Worm (Caenorhabditis elegans): ENCODE measurements around the gene W08A12.3.
A peak's percentile ranks its signal among the peaks of the same experiment; 100 is the strongest.

Gene W08A12.3

DNA sequence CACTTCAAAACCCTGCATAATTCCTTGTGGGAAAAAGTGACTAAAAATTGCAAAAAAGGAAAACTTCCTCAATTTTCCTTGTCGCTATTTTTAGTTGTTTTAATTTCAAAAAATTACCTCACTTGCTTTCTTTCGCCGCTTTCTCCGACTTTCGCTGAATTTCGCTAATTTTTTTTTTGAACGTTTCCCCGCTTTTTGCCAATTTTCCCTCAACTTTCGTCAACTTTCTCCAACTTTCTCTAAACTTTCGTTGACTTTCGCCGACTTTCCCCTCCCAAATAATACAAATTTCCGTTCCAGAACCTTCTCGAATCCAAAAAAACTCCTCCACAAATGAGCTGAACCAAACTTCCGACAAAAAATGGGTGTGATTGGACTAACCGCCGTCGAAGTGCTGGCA, at the start of gene W08A12.3:
TSS of gene W08A12.3 (plus strand) at position 301 of the 400 bp plus-strand sequence.
- TF ChIP-seq W03F9.2 (tag; optimal IDR thresholded peaks at IDR 0.05), result no peak
- no peak for TF ChIP-seq him-1 (tag; optimal IDR thresholded peaks at IDR 0.05)

DNA sequence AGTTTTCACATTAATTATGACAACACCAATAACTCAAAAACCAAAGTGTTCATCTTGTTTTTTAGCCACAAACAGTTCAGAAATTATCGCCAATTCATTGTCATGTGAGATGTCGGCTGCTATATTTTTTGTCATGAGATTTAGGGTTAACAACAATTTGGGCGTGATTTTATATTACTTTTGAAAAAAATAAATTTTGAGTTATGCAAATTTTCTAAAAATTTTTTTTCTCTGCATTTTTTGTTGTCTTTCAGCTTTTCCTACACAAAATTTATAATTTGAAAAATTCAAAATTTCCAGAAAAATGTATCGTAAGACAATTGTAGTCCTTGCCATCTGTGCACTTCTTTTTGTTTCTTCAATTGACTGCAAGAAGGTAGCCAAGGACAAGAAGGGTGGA, 49.6 kb upstream of the W08A12.3 start, which contains the start of gene F59B1.2:
TSS of gene F59B1.2 (plus strand) at position 301 of the 400 bp plus-strand sequence.
- TF ChIP-seq him-1 (tag; optimal IDR thresholded peaks at IDR 0.05) (no peak), W03F9.2 (tag; optimal IDR thresholded peaks at IDR 0.05) (no peak), dao-5 (tag; optimal IDR thresholded peaks at IDR 0.05) (no peak)

- TF ChIP-seq W03F9.2 (tag; optimal IDR thresholded peaks at IDR 0.05) (no peak), dao-5 (tag; optimal IDR thresholded peaks at IDR 0.05) (peak; percentile 10)
These were observed 48.2 kb upstream of the W08A12.3 start for ce11 chrV:3634293-3635016.

ce11 chrV:3637086-3637485, 45.6 kb upstream of the W08A12.3 start, which contains the start of gene srx-41:
Gene srx-41, minus strand, starts transcription at chrV:3637186.
- TF ChIP-seq W03F9.2 (tag; optimal IDR thresholded peaks at IDR 0.05), result no peak
- no peak for TF ChIP-seq him-1 (tag; optimal IDR thresholded peaks at IDR 0.05)
- no peak for TF ChIP-seq dao-5 (tag; optimal IDR thresholded peaks at IDR 0.05)

- TF ChIP-seq him-1 (tag; optimal IDR thresholded peaks at IDR 0.05) (no peak), W03F9.2 (tag; optimal IDR thresholded peaks at IDR 0.05) (no peak), dao-5 (tag; optimal IDR thresholded peaks at IDR 0.05) (no peak)
These were observed 42.8 kb upstream of the W08A12.3 start for ce11 chrV:3639873-3640272.

- TF ChIP-seq dao-5 (tag; optimal IDR thresholded peaks at IDR 0.05) (no peak), W03F9.2 (tag; optimal IDR thresholded peaks at IDR 0.05) (no peak), him-1 (tag; optimal IDR thresholded peaks at IDR 0.05) (no peak)
These were observed 38.4 kb upstream of the W08A12.3 start, which contains the start of gene F59B1.8 for ce11 chrV:3644193-3644693. Gene F59B1.8, minus strand, starts transcription at chrV:3644243.

DNA sequence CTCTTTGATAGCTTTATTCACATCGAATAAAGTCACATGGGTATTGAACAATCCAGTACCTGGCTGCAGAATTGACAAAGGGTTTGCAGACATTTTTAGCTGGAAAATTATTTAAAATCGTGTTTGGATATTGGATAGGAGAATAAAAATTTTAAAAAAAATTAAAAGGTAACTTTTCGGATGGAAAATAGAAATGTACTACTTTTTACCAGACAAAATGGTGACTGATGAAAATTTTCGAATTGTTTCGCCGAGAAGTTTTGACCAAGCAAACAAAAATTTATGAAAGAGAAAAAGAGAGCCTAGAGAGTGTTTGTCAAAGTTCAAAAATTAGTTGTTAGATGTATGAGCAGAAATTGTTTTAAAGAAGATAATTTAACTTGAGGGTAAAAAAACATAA, 34.8 kb upstream of the W08A12.3 start, which contains the start of gene F59B1.10:
TSS of gene F59B1.10 (minus strand) at position 101 of the 400 bp plus-strand sequence.
- no peak for TF ChIP-seq him-1 (tag; optimal IDR thresholded peaks at IDR 0.05)
- TF ChIP-seq dao-5 (tag; optimal IDR thresholded peaks at IDR 0.05), result no peak

DNA sequence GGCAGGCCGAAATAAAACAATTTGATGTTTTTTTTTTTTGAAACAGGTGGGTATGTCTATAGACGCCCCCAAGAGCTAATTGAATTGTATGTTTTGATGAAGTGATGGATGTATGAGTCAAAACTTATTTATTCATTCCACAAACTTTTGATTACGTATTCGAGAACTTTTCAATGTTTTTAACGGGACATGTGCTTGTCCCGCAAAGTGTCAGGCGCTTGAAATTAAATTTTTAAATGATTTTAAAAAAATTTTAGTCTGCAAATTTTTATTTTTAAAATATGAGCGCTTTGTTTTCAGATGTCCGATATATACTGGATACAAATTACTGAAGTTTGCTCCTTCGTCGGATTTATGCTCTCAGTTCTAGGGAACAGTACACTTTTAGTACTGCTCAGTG, 33.2 kb upstream of the W08A12.3 start, which contains the start of gene str-114:
TSS of gene str-114 (plus strand) at position 301 of the 400 bp plus-strand sequence.
- TF ChIP-seq him-1 (tag; optimal IDR thresholded peaks at IDR 0.05) (no peak), W03F9.2 (tag; optimal IDR thresholded peaks at IDR 0.05) (no peak), dao-5 (tag; optimal IDR thresholded peaks at IDR 0.05) (no peak)

DNA sequence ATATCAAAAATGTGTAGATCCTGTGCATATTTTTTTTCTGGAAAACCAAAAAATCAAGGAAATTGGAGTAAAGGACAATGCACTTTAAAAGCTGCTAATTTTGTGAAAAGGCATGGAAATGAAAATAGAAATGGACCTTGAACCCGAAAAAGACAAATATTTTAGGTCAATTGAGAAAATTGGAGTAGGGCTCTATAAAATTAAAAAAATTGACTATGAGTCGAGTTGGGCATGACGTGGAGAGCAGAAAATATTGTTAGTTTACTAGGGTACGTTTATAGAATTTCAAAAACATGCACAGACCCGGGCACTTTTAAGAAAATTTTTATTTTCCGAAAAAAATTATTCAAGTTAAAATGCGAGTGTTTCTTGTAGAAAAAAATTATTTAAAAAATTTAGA, 23.2 kb upstream of the W08A12.3 start, which contains the start of gene acr-23:
TSS of gene acr-23 (minus strand) at position 101 of the 400 bp plus-strand sequence.
- TF ChIP-seq dao-5 (tag; optimal IDR thresholded peaks at IDR 0.05), result no peak
- no peak for TF ChIP-seq him-1 (tag; optimal IDR thresholded peaks at IDR 0.05)
- no peak for TF ChIP-seq W03F9.2 (tag; optimal IDR thresholded peaks at IDR 0.05)

DNA sequence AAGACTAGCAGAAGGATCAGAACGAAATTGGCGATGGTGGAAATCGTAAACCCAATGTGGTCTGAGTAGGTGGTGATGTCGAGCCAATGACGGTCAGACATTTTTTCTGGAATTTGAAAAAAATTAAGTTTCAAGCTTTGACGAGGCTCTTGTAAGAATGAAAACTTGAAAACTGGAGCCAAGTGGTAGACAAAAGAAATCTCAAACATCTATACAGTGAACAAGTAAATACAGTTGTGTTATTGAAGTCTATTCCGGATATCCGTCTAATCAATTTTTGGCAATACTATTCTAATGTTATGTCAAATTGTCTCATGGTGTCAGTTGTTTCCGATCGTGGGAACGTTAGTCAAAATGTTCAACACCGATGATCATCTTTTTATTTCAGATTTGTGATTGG, 15.8 kb upstream of the W08A12.3 start, which contains the start of gene str-113:
TSS of gene str-113 (minus strand) at position 101 of the 400 bp plus-strand sequence.
- TF ChIP-seq dao-5 (tag; optimal IDR thresholded peaks at IDR 0.05) (no peak), W03F9.2 (tag; optimal IDR thresholded peaks at IDR 0.05) (no peak), him-1 (tag; optimal IDR thresholded peaks at IDR 0.05) (no peak)

DNA sequence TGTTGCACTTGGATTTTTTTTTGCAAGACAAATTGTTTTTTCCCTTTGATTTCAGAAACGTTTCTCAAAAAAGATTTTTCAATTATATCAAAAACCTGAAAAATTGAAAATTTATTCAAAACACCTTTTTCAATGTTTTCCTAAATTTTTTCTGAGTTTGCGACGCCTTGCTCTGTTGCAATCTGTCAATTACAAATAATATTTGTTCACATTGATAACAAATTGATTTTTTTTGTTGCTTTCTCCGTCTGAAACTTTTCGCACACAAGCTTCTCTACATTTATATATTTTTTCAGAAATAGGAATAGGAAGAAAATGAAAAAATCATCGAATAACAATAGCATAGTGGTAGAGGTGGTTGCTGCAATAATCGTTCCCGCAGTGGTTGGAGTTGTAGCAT, 14.2 kb upstream of the W08A12.3 start, which contains the start of gene Y39H10B.2:
TSS of gene Y39H10B.2 (plus strand) at position 301 of the 400 bp plus-strand sequence.
- TF ChIP-seq W03F9.2 (tag; optimal IDR thresholded peaks at IDR 0.05) (no peak), him-1 (tag; optimal IDR thresholded peaks at IDR 0.05) (no peak), dao-5 (tag; optimal IDR thresholded peaks at IDR 0.05) (no peak)

DNA sequence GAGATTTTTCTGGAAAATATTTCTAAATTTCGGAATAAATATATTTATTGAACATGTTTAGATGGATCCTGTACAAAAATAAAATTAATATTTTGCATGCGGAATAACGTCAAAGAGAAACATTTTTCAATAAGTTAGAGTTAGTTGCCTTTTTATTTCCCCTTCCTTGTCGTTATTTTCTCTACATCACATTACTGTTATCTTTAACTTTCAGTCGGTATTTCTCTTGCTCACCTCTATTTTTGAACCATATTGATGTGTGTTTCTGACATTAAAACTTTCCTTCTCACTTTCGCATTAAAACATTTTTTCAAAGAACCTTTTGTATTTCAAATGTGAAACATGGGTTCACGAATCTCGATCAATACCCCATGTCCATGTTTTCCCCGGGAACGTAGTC, 12.2 kb upstream of the W08A12.3 start, which contains the start of gene Y39H10B.3:
TSS of gene Y39H10B.3 (plus strand) at position 301 of the 400 bp plus-strand sequence.
- TF ChIP-seq dao-5 (tag; optimal IDR thresholded peaks at IDR 0.05) (no peak), W03F9.2 (tag; optimal IDR thresholded peaks at IDR 0.05) (no peak), him-1 (tag; optimal IDR thresholded peaks at IDR 0.05) (no peak)

- TF ChIP-seq him-1 (tag; optimal IDR thresholded peaks at IDR 0.05), result no peak
- no peak for TF ChIP-seq W03F9.2 (tag; optimal IDR thresholded peaks at IDR 0.05)
- no peak for TF ChIP-seq dao-5 (tag; optimal IDR thresholded peaks at IDR 0.05)
These were observed 9.6 kb upstream of the W08A12.3 start, which contains the start of gene pals-33 for ce11 chrV:3673080-3673479. Gene pals-33, plus strand, starts transcription at chrV:3673380.

DNA sequence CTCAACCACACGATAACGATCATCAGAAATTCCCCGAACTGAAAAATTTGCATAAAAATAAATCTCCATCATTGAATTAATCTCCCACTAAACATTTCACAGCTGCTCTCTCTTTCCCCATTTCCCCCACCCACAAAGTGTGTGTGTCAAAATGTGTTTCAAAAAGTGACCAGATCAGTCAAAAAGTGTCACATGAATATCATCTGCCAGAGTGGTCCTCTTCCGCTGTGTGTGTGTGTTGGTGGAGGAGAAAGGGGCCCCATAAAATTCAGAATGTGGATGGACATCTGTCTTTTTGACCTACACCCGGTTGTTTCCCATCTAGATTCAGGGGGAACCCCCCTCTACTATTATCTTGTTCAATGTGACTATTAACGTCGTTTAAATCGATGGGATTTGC, 5.4 kb upstream of the W08A12.3 start:
- TF ChIP-seq W03F9.2 (tag; optimal IDR thresholded peaks at IDR 0.05) (no peak), him-1 (tag; optimal IDR thresholded peaks at IDR 0.05) (no peak), dao-5 (tag; optimal IDR thresholded peaks at IDR 0.05) (no peak)

All from whole organism, L4/young adult.